Fruit fly (Drosophila melanogaster): ENCODE measurements around the gene mys.
A peak's percentile ranks its signal among the peaks of the same experiment; 100 is the strongest.

Gene mys

dm6 chrX:8113386-8114279 is 52.2 kb downstream of the mys start (continued):
- TF ChIP-seq lilli (GFP tag; optimal IDR thresholded peaks at IDR 0.05), result peak; percentile 73
- no peak for TF ChIP-seq sr (GFP tag; IDR thresholded peaks at IDR 0.05)
- TF ChIP-seq slbo (GFP tag; IDR thresholded peaks at IDR 0.05), result peak; percentile 89
- TF ChIP-seq CG13287 (GFP tag; IDR thresholded peaks at IDR 0.05; ENCODE audit: partially characterized antibody), result no peak
- TF ChIP-seq caup (GFP tag; optimal IDR thresholded peaks at IDR 0.05; ENCODE audit: severe bottlenecking), result peak; percentile 67
- peak; percentile 40; the same call in 1 of the 3 replicates for TF ChIP-seq CG14050 (GFP tag; IDR thresholded peaks at IDR 0.05)
- TF ChIP-seq CG15073 (GFP tag; optimal IDR thresholded peaks at IDR 0.05), result no peak
- peak; percentile 74 for TF ChIP-seq gem (tag; optimal IDR thresholded peaks at IDR 0.05)
- peak; percentile 51 for TF ChIP-seq CG13624 (GFP tag; optimal IDR thresholded peaks at IDR 0.05)
- peak; percentile 33 for TF ChIP-seq CG12744 (GFP tag; optimal IDR thresholded peaks at IDR 0.05)
- no peak for TF ChIP-seq CG6791 (GFP tag; IDR thresholded peaks at IDR 0.05; ENCODE audit: partially characterized antibody)
- no peak for TF ChIP-seq Kr (GFP tag; optimal IDR thresholded peaks at IDR 0.05)
- peak; percentile 74 for TF ChIP-seq Dip3 (GFP tag; optimal IDR thresholded peaks at IDR 0.05)
- no peak for TF ChIP-seq CG1233 (GFP tag; optimal IDR thresholded peaks at IDR 0.05)
- no peak for TF ChIP-seq pzg (GFP tag; optimal IDR thresholded peaks at IDR 0.05)
- peak; percentile 76 for TF ChIP-seq vfl (GFP tag; optimal IDR thresholded peaks at IDR 0.05)
- peak; percentile 7 for TF ChIP-seq fd96Cb (tag; optimal IDR thresholded peaks at IDR 0.05)
- TF ChIP-seq nerfin-1 (tag; optimal IDR thresholded peaks at IDR 0.05), result no peak
- no peak for TF ChIP-seq CG11696 (GFP tag; IDR thresholded peaks at IDR 0.05)
- peak; percentile 36 for TF ChIP-seq emc (GFP tag; optimal IDR thresholded peaks at IDR 0.05)
- TF ChIP-seq Oli (tag; optimal IDR thresholded peaks at IDR 0.05), result peak; percentile 41
- TF ChIP-seq chm (GFP tag; IDR thresholded peaks at IDR 0.05), result no peak
- TF ChIP-seq Drgx (GFP tag; IDR thresholded peaks at IDR 0.05), result no peak; the same call in 1 of the 2 replicates
- no peak for TF ChIP-seq CG43689 (GFP tag; IDR thresholded peaks at IDR 0.05)
- TF ChIP-seq CG3407 (GFP tag; optimal IDR thresholded peaks at IDR 0.05), result no peak
- TF ChIP-seq dimm (GFP tag; IDR thresholded peaks at IDR 0.05), result no peak
- TF ChIP-seq sna (GFP tag; IDR thresholded peaks at IDR 0.05; ENCODE audit: partially characterized antibody), result no peak
- peak; percentile 63 for TF ChIP-seq PHDP (tag; optimal IDR thresholded peaks at IDR 0.05)
- TF ChIP-seq psq (GFP tag; optimal IDR thresholded peaks at IDR 0.05), result no peak

DNA sequence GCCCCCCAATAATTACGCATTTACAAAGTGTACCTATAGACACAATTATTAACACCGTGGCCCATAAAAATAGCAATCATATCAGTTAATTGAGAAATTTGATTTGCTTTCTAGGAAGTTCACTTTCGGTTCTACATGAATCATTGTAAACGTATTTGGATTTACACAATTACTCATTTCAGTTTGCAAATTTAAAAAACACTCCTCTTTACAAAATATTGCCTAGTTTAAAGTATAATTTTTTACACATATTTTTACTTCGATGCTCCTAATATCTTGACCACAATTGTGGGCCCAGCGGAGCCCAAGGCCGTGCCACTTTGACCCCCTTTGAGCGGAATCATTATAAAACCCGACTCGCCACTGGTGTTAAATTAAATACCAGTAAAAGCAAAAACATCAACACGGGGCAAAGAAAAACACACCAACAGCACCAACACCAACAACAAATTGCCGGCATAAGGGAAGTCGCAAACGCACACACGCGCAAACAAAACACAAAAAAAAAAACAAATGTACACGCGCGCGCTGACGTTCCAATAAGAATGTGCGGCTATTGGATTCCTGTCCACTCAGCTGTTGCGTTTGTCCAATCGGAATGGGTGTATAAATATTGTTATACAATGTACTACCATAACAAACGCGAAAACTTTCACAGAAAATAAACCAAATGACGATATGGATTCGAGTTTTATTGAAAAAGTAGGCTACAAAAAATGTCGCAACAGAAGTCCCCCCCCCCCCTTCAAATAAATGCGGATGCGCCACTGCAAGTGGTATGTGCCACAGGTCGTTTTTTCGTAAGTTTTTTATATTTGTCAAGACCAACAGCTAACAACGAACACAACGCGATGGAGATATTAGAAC is 53.3 kb downstream of the mys start:
- no peak for TF ChIP-seq CG3407 (GFP tag; optimal IDR thresholded peaks at IDR 0.05)
- no peak for TF ChIP-seq dmrt11E (tag; optimal IDR thresholded peaks at IDR 0.05)
- peak; percentile 59 for TF ChIP-seq CG6854 (GFP tag; optimal IDR thresholded peaks at IDR 0.05)
- TF ChIP-seq scrt (GFP tag; optimal IDR thresholded peaks at IDR 0.05), result peak; percentile 11
- peak; percentile 76 for TF ChIP-seq row (GFP tag; IDR thresholded peaks at IDR 0.05)
- TF ChIP-seq CG12155 (GFP tag; optimal IDR thresholded peaks at IDR 0.05), result peak; percentile 41
- no peak for TF ChIP-seq CG14667 (GFP tag; IDR thresholded peaks at IDR 0.05)
- TF ChIP-seq Poxn (GFP tag; IDR thresholded peaks at IDR 0.05), result peak; percentile 47; the same call in 1 of the 2 replicates
- TF ChIP-seq Hand (GFP tag; optimal IDR thresholded peaks at IDR 0.05), result peak; percentile 63
- TF ChIP-seq CG10959 (GFP tag; IDR thresholded peaks at IDR 0.05), result no peak
- TF ChIP-seq salm (tag; optimal IDR thresholded peaks at IDR 0.05), result peak; percentile 12
- TF ChIP-seq gsb (GFP tag; IDR thresholded peaks at IDR 0.05), result 0 out of 2 replicates have a peak, but pooled peaks have one; percentile 33
- no peak for TF ChIP-seq amos (GFP tag; IDR thresholded peaks at IDR 0.05; ENCODE audit: partially characterized antibody)
- peak; percentile 14 for TF ChIP-seq CG8944 (GFP tag; optimal IDR thresholded peaks at IDR 0.05)
- peak; percentile 67 for TF ChIP-seq CG34376 (GFP tag; optimal IDR thresholded peaks at IDR 0.05)
- peak; percentile 13 for TF ChIP-seq zen (tag; optimal IDR thresholded peaks at IDR 0.05)
- no peak for TF ChIP-seq jigr1 (GFP tag; IDR thresholded peaks at IDR 0.05)
- TF ChIP-seq vnd (GFP tag; IDR thresholded peaks at IDR 0.05; ENCODE audit: partially characterized antibody), result no peak
- TF ChIP-seq fru (optimal IDR thresholded peaks at IDR 0.05), result no peak
- TF ChIP-seq dmrt99B (tag; optimal IDR thresholded peaks at IDR 0.05), result peak; percentile 74
